Worm (Caenorhabditis elegans) whole organism, early embryonic: ENCODE data around the gene M04B2.4.

Experiments used
- B0310.2 ChIP-seq: sonication (generic microtip); optimal IDR thresholded peaks from 2 replicates; lab custom pipeline; 2016; ENCODE audit warnings: mild to moderate bottlenecking, missing genetic modification characterization, missing compliant biosample characterization
- F13C5.2 ChIP-seq: sonication (generic microtip); optimal IDR thresholded peaks from 2 replicates; lab custom pipeline; 2017; ENCODE audit warnings: mild to moderate bottlenecking, missing genetic modification characterization, inconsistent platforms, missing compliant biosample characterization
- aly-1 ChIP-seq: sonication (generic microtip); optimal IDR thresholded peaks from 2 replicates; lab custom pipeline; 2016; ENCODE audit warnings: missing genetic modification characterization, missing compliant biosample characterization
- ama-1 ChIP-seq: fragments of 150-350 bp; optimal IDR thresholded peaks from 2 replicates; lab custom pipeline; 2014
- ceh-13 ChIP-seq: fragments of 200-800 bp; sonication (Bioruptor generic); optimal IDR thresholded peaks from 2 replicates; lab custom pipeline; 2018; ENCODE audit warnings: mild to moderate bottlenecking, missing genetic modification characterization, missing compliant biosample characterization
- ceh-36 ChIP-seq: sonication (generic microtip); optimal IDR thresholded peaks from 2 replicates; lab custom pipeline; 2016; ENCODE audit warnings: missing genetic modification characterization, inconsistent platforms, missing compliant biosample characterization
- ets-7 ChIP-seq: sonication (generic microtip); optimal IDR thresholded peaks from 2 replicates; lab custom pipeline; 2016; ENCODE audit warnings: missing genotype, missing genetic modification characterization, missing compliant biosample characterization
- flt-1 ChIP-seq: fragments of 200-800 bp; sonication (Bioruptor generic); IDR thresholded peaks from 2 replicates; pipeline ENCODE4 v1.3.6; 2022; ENCODE audit warnings: missing genetic modification characterization, missing compliant biosample characterization
- hmbx-1 ChIP-seq: sonication (generic microtip); optimal IDR thresholded peaks from 2 replicates; lab custom pipeline; 2016; ENCODE audit warnings: mild to moderate bottlenecking, missing genetic modification characterization, missing compliant biosample characterization
- hmg-4 ChIP-seq: fragments of 200-800 bp; sonication (Bioruptor generic); optimal IDR thresholded peaks from 2 replicates; lab custom pipeline; 2018; ENCODE audit warnings: mild to moderate bottlenecking, missing genetic modification characterization, missing compliant biosample characterization
- hnd-1 ChIP-seq: sonication (generic microtip); optimal IDR thresholded peaks from 2 replicates; lab custom pipeline; 2016; ENCODE audit warnings: missing genetic modification characterization, missing compliant biosample characterization
- pes-1 ChIP-seq: fragments of 200-800 bp; sonication (Bioruptor generic); IDR thresholded peaks from 2 replicates; pipeline ENCODE4 v1.3.6; 2022; ENCODE audit warnings: missing genetic modification reagents, missing genetic modification characterization, missing compliant biosample characterization
- scrt-1 ChIP-seq: fragments of 200-800 bp; sonication (Bioruptor generic); IDR thresholded peaks from 2 replicates; pipeline ENCODE4 v1.3.6; 2022; ENCODE audit warnings: missing genetic modification characterization, missing compliant biosample characterization
- sea-1 ChIP-seq: fragments of 200-800 bp; sonication (Bioruptor generic); conservative IDR thresholded peaks from 2 replicates; pipeline ENCODE4 v1.3.6; 2022; ENCODE audit warnings: missing genetic modification characterization, missing compliant biosample characterization
- tbx-11 ChIP-seq: fragments of 200-800 bp; sonication (Bioruptor generic); IDR thresholded peaks from 2 replicates; pipeline ENCODE4 v1.3.6; 2022; ENCODE audit warnings: missing genetic modification characterization, missing compliant biosample characterization
- tbx-37 ChIP-seq: fragments of 200-800 bp; sonication (Bioruptor generic); conservative IDR thresholded peaks from 2 replicates; pipeline ENCODE4 v1.3.6; 2022; ENCODE audit warnings: missing genetic modification reagents, missing genetic modification characterization, missing compliant biosample characterization
- tra-4 ChIP-seq: sonication (generic microtip); optimal IDR thresholded peaks from 2 replicates; lab custom pipeline; 2017; ENCODE audit warnings: missing genetic modification characterization, missing compliant biosample characterization

The M04B2.4 gene

ce11 chrIV:11493899-11494298 is 26.9 kb downstream of the M04B2.4 start:
- no peak for TF ChIP-seq hmbx-1 (tag; lab: Kevin White, UChicago)
- TF ChIP-seq ceh-13 (GFP tag; lab: Kevin White, UChicago) = no peak
- no peak for TF ChIP-seq F13C5.2
- no peak for TF ChIP-seq tra-4 (tag; lab: Kevin White, UChicago)
- TF ChIP-seq pes-1 (GFP tag; lab: Robert Waterston, UW) = no peak
- TF ChIP-seq tbx-37 = no peak
- TF ChIP-seq aly-1 = no peak
- no peak for TF ChIP-seq hnd-1
- TF ChIP-seq sea-1 (GFP tag; lab: Robert Waterston, UW) = no peak
- no peak for TF ChIP-seq flt-1 (GFP tag; lab: Robert Waterston, UW)
- TF ChIP-seq scrt-1 (GFP tag; lab: Robert Waterston, UW) = no peak

- TF ChIP-seq sea-1 (GFP tag; lab: Robert Waterston, UW) (no peak), hmg-4 (GFP tag; lab: Kevin White, UChicago) (no peak), pes-1 (GFP tag; lab: Robert Waterston, UW) (no peak), ceh-13 (GFP tag; lab: Kevin White, UChicago) (no peak), hnd-1 (no peak), B0310.2 (no peak), tbx-11 (no peak), tra-4 (tag; lab: Kevin White, UChicago) (no peak), F13C5.2 (no peak), tbx-37 (no peak), ets-7 (tag; lab: Kevin White, UChicago) (no peak), hmbx-1 (tag; lab: Kevin White, UChicago) (no peak), ceh-36 (tag; lab: Kevin White, UChicago) (no peak), ama-1 (no peak)
Measured at ce11 chrIV:11492345-11492744, 28.5 kb downstream of the M04B2.4 start.

- TF ChIP-seq aly-1 = no peak
- TF ChIP-seq flt-1 (GFP tag; lab: Robert Waterston, UW) = no peak
- TF ChIP-seq ets-7 (tag; lab: Kevin White, UChicago) = no peak
- no peak for TF ChIP-seq hmg-4 (GFP tag; lab: Kevin White, UChicago)
- TF ChIP-seq tbx-11 = no peak
- TF ChIP-seq hnd-1 = no peak
- TF ChIP-seq F13C5.2 = no peak
Measured at ce11 chrIV:11491422-11491821, 29.4 kb downstream of the M04B2.4 start.

- no peak for TF ChIP-seq B0310.2
- TF ChIP-seq scrt-1 (GFP tag; lab: Robert Waterston, UW) = no peak
- TF ChIP-seq tbx-37 = no peak
- no peak for TF ChIP-seq ets-7 (tag; lab: Kevin White, UChicago)
- TF ChIP-seq ceh-13 (GFP tag; lab: Kevin White, UChicago) = no peak
- no peak for TF ChIP-seq flt-1 (GFP tag; lab: Robert Waterston, UW)
- no peak for TF ChIP-seq ceh-36 (tag; lab: Kevin White, UChicago)
- no peak for TF ChIP-seq hmbx-1 (tag; lab: Kevin White, UChicago)
- no peak for TF ChIP-seq ama-1
- no peak for TF ChIP-seq sea-1 (GFP tag; lab: Robert Waterston, UW)
- no peak for TF ChIP-seq hnd-1
- TF ChIP-seq hmg-4 (GFP tag; lab: Kevin White, UChicago) = no peak
- no peak for TF ChIP-seq F13C5.2
- TF ChIP-seq tbx-11 = no peak
- TF ChIP-seq tra-4 (tag; lab: Kevin White, UChicago) = no peak
- TF ChIP-seq aly-1 = no peak
- TF ChIP-seq pes-1 (GFP tag; lab: Robert Waterston, UW) = no peak
Measured at ce11 chrIV:11489610-11490339, 31.1 kb downstream of the M04B2.4 start.

- TF ChIP-seq hmg-4 (GFP tag; lab: Kevin White, UChicago) = no peak
- no peak for TF ChIP-seq scrt-1 (GFP tag; lab: Robert Waterston, UW)
- TF ChIP-seq sea-1 (GFP tag; lab: Robert Waterston, UW) = no peak
- TF ChIP-seq aly-1 = no peak
- no peak for TF ChIP-seq ama-1
- no peak for TF ChIP-seq ceh-13 (GFP tag; lab: Kevin White, UChicago)
- TF ChIP-seq hnd-1 = no peak
- TF ChIP-seq F13C5.2 = no peak
- TF ChIP-seq hmbx-1 (tag; lab: Kevin White, UChicago) = no peak
- no peak for TF ChIP-seq B0310.2
- TF ChIP-seq tbx-37 = no peak
- TF ChIP-seq flt-1 (GFP tag; lab: Robert Waterston, UW) = no peak
- TF ChIP-seq ceh-36 (tag; lab: Kevin White, UChicago) = no peak
- TF ChIP-seq tra-4 (tag; lab: Kevin White, UChicago) = no peak
- TF ChIP-seq pes-1 (GFP tag; lab: Robert Waterston, UW) = no peak
- no peak for TF ChIP-seq ets-7 (tag; lab: Kevin White, UChicago)
Measured at ce11 chrIV:11489077-11489476, 31.8 kb downstream of the M04B2.4 start.

ce11 chrIV:11487889-11488556 is 32.8 kb downstream of the M04B2.4 start:
- no peak for TF ChIP-seq flt-1 (GFP tag; lab: Robert Waterston, UW)
- TF ChIP-seq tbx-37 = no peak
- no peak for TF ChIP-seq hnd-1
- no peak for TF ChIP-seq ceh-36 (tag; lab: Kevin White, UChicago)
- no peak for TF ChIP-seq hmg-4 (GFP tag; lab: Kevin White, UChicago)
- no peak for TF ChIP-seq ceh-13 (GFP tag; lab: Kevin White, UChicago)
- no peak for TF ChIP-seq hmbx-1 (tag; lab: Kevin White, UChicago)
- no peak for TF ChIP-seq tbx-11
- no peak for TF ChIP-seq ets-7 (tag; lab: Kevin White, UChicago)
- no peak for TF ChIP-seq scrt-1 (GFP tag; lab: Robert Waterston, UW)
- TF ChIP-seq tra-4 (tag; lab: Kevin White, UChicago) = no peak
- no peak for TF ChIP-seq pes-1 (GFP tag; lab: Robert Waterston, UW)
- no peak for TF ChIP-seq aly-1
- no peak for TF ChIP-seq B0310.2
- TF ChIP-seq F13C5.2 = no peak
- no peak for TF ChIP-seq sea-1 (GFP tag; lab: Robert Waterston, UW)
- TF ChIP-seq ama-1 = no peak

- TF ChIP-seq sea-1 (GFP tag; lab: Robert Waterston, UW) (no peak), ceh-13 (GFP tag; lab: Kevin White, UChicago) (no peak), scrt-1 (GFP tag; lab: Robert Waterston, UW) (no peak), aly-1 (no peak), pes-1 (GFP tag; lab: Robert Waterston, UW) (no peak), tbx-11 (no peak), ets-7 (tag; lab: Kevin White, UChicago) (no peak)
Measured at ce11 chrIV:11486859-11487258, 34.0 kb downstream of the M04B2.4 start.
